Fruit fly (Drosophila melanogaster): ENCODE data around the gene bowl.

bowl gene

dm6 chr2L:3771109-3772067 lies at the start of gene bowl:
Gene bowl (plus strand): TSS chr2L:3771700.
- TF ChIP-seq CG8765 (GFP tag; IDR thresholded peaks at IDR 0.05) (peak; percentile 95), klu (GFP tag; IDR thresholded peaks at IDR 0.05) (peak; percentile 94), CG14667 (GFP tag; IDR thresholded peaks at IDR 0.05) (peak; percentile 94), Doc3 (GFP tag; IDR thresholded peaks at IDR 0.05; ENCODE audit: partially characterized antibody) (0 out of 3 replicates have a peak, but pooled peaks have one; percentile 17), lbe (GFP tag; optimal IDR thresholded peaks at IDR 0.05) (peak; percentile 91), MESR4 (GFP tag; optimal IDR thresholded peaks at IDR 0.05) (peak; percentile 30), sob (GFP tag; IDR thresholded peaks at IDR 0.05) (peak; percentile 97), Dip3 (GFP tag; optimal IDR thresholded peaks at IDR 0.05) (peak; percentile 91), corto (GFP tag; optimal IDR thresholded peaks at IDR 0.05) (peak; percentile 95), CG31388 (GFP tag; optimal IDR thresholded peaks at IDR 0.05) (peak; percentile 75), Optix (GFP tag; IDR thresholded peaks at IDR 0.05) (peak; percentile 83), CG9727 (GFP tag; optimal IDR thresholded peaks at IDR 0.05) (peak; percentile 97), cas (GFP tag; IDR thresholded peaks at IDR 0.05) (peak; percentile 90), Sry-β (GFP tag; optimal IDR thresholded peaks at IDR 0.05) (peak; percentile 25), Fer2 (tag; optimal IDR thresholded peaks at IDR 0.05) (peak; percentile 38), CG1602 (GFP tag; optimal IDR thresholded peaks at IDR 0.05) (peak; percentile 97), hkb (optimal IDR thresholded peaks at IDR 0.05) (no peak), hkb (GFP tag; IDR thresholded peaks at IDR 0.05) (peak; percentile 97), CG17802 (tag; optimal IDR thresholded peaks at IDR 0.05) (peak; percentile 57), GATAe (GFP tag; conservative IDR thresholded peaks at IDR 0.05) (peak; percentile 74; the same call in 1 of the 2 replicates), crc (GFP tag; optimal IDR thresholded peaks at IDR 0.05) (peak; percentile 86), Doc2 (GFP tag; IDR thresholded peaks at IDR 0.05) (peak; percentile 75; the same call in 1 of the 2 replicates), pan (optimal IDR thresholded peaks at IDR 0.05) (no peak), pan (GFP tag; optimal IDR thresholded peaks at IDR 0.05 in 1 of 2, IDR thresholded peaks at IDR 0.05 in 1 of 2) (peak in 1 of 2 experiments; percentile 97), dmrt99B (tag; optimal IDR thresholded peaks at IDR 0.05) (peak; percentile 95), CG3281 (GFP tag; optimal IDR thresholded peaks at IDR 0.05) (peak; percentile 86), trh (GFP tag; optimal IDR thresholded peaks at IDR 0.05) (peak; percentile 95), CG4424 (GFP tag; optimal IDR thresholded peaks at IDR 0.05) (peak; percentile 95), H15 (GFP tag; IDR thresholded peaks at IDR 0.05) (peak; percentile 95), rib (GFP tag; IDR thresholded peaks at IDR 0.05) (peak; percentile 94), Lhr (GFP tag; optimal IDR thresholded peaks at IDR 0.05) (peak; percentile 92), CHES-1-like (GFP tag; optimal IDR thresholded peaks at IDR 0.05) (peak; percentile 93), jing (GFP tag; optimal IDR thresholded peaks at IDR 0.05) (peak; percentile 89), Six4 (GFP tag; optimal IDR thresholded peaks at IDR 0.05) (peak; percentile 88), CG4617 (GFP tag; optimal IDR thresholded peaks at IDR 0.05; ENCODE audit: borderline replicate concordance) (peak; percentile 94), CG11093 (GFP tag; IDR thresholded peaks at IDR 0.05) (peak; percentile 90), CG12219 (GFP tag; optimal IDR thresholded peaks at IDR 0.05) (peak; percentile 96), CG17186 (GFP tag; optimal IDR thresholded peaks at IDR 0.05) (peak; percentile 46), CG8359 (GFP tag; optimal IDR thresholded peaks at IDR 0.05; ENCODE audit: borderline replicate concordance) (peak; percentile 77), ewg (GFP tag; optimal IDR thresholded peaks at IDR 0.05) (peak; percentile 91), YL-1 (GFP tag; optimal IDR thresholded peaks at IDR 0.05) (peak; percentile 70), CG12942 (GFP tag; optimal IDR thresholded peaks at IDR 0.05) (peak; percentile 91), Xrp1 (GFP tag; IDR thresholded peaks at IDR 0.05) (peak; percentile 99), Kr (GFP tag; optimal IDR thresholded peaks at IDR 0.05) (peak; percentile 59), CG11504 (tag; optimal IDR thresholded peaks at IDR 0.05) (peak; percentile 93), ATbp (GFP tag; optimal IDR thresholded peaks at IDR 0.05) (peak; percentile 95), CG7987 (GFP tag; optimal IDR thresholded peaks at IDR 0.05) (peak; percentile 45), CG7372 (GFP tag; IDR thresholded peaks at IDR 0.05) (peak; percentile 93)

Measured in whole organism, embryonic.